Worm (Caenorhabditis elegans): ENCODE data around the gene apn-1.
A peak's percentile ranks its signal among the peaks of the same experiment; 100 is the strongest.

Gene apn-1

DNA sequence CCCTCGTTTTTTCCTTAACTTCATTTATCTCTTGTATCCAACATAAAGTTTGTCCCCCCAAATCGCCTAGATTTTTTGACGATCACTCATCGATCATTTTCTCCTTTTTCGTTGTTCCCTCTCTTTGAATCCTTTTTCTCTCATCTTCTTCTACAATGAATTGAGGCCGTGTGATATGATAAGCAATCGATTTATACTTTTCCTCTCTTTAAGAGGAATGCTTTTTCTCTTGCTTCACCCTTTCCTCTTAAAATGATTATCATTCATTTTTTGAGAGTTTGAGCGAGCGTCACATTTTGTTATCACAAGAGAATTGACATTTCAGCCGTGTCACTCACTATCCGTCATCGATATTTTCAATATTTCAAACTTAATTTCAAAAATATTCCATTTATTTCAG, 30.7 kb downstream of the apn-1 start, which contains the start of gene K02C4.5:
TSS of gene K02C4.5 (plus strand) at position 395 of the 400 bp plus-strand sequence.
- TF ChIP-seq ZK546.5 (tag; optimal IDR thresholded peaks at IDR 0.05) (no peak), nhr-23 (tag; optimal IDR thresholded peaks at IDR 0.05) (peak; percentile 67), ztf-11 (tag; optimal IDR thresholded peaks at IDR 0.05) (no peak), nhr-77 (tag; optimal IDR thresholded peaks at IDR 0.05) (no peak), mml-1 (tag; optimal IDR thresholded peaks at IDR 0.05) (no peak), ama-1 (optimal IDR thresholded peaks at IDR 0.05) (no peak), aly-2 (tag; optimal IDR thresholded peaks at IDR 0.05) (no peak), skn-1 (tag; optimal IDR thresholded peaks at IDR 0.05) (peak; percentile 24), lin-15B (tag; optimal IDR thresholded peaks at IDR 0.05) (no peak), R02D3.7 (tag; optimal IDR thresholded peaks at IDR 0.05) (no peak), eor-1 (tag; optimal IDR thresholded peaks at IDR 0.05) (no peak), lsy-12 (tag; optimal IDR thresholded peaks at IDR 0.05) (no peak), fos-1 (tag; optimal IDR thresholded peaks at IDR 0.05) (no peak), nhr-25 (tag; optimal IDR thresholded peaks at IDR 0.05) (peak; percentile 11), nfya-1 (tag; optimal IDR thresholded peaks at IDR 0.05; ENCODE audit: insufficient read depth) (no peak), lin-39 (tag; optimal IDR thresholded peaks at IDR 0.05) (no peak), elt-2 (tag; optimal IDR thresholded peaks at IDR 0.05) (peak; percentile 83), ceh-28 (tag; optimal IDR thresholded peaks at IDR 0.05) (peak; percentile 64), hmg-11 (tag; optimal IDR thresholded peaks at IDR 0.05) (no peak), ceh-16 (tag; optimal IDR thresholded peaks at IDR 0.05) (no peak), egl-27 (tag; optimal IDR thresholded peaks at IDR 0.05) (no peak), ztf-4 (tag; optimal IDR thresholded peaks at IDR 0.05) (no peak), snpc-4 (tag; optimal IDR thresholded peaks at IDR 0.05) (no peak), pqm-1 (tag; optimal IDR thresholded peaks at IDR 0.05) (peak; percentile 63), daf-12 (tag; optimal IDR thresholded peaks at IDR 0.05) (no peak), elt-3 (tag; optimal IDR thresholded peaks at IDR 0.05) (no peak), sea-2 (GFP tag; optimal IDR thresholded peaks at IDR 0.05) (no peak), unc-39 (tag; optimal IDR thresholded peaks at IDR 0.05) (no peak), unc-62 (GFP tag; optimal IDR thresholded peaks at IDR 0.05) (no peak), tbx-2 (tag; optimal IDR thresholded peaks at IDR 0.05) (no peak), fkh-2 (tag; optimal IDR thresholded peaks at IDR 0.05) (no peak), nhr-237 (tag; optimal IDR thresholded peaks at IDR 0.05) (no peak), nhr-43 (tag; optimal IDR thresholded peaks at IDR 0.05; ENCODE audit: poor library complexity, severe bottlenecking) (no peak), egl-5 (tag; optimal IDR thresholded peaks at IDR 0.05) (no peak), jun-1 (tag; optimal IDR thresholded peaks at IDR 0.05) (peak; percentile 27), fkh-10 (GFP tag; optimal IDR thresholded peaks at IDR 0.05) (no peak), pha-4 (tag; optimal IDR thresholded peaks at IDR 0.05) (peak; percentile 12), zag-1 (tag; optimal IDR thresholded peaks at IDR 0.05) (no peak), nhr-28 (tag; optimal IDR thresholded peaks at IDR 0.05) (no peak), ceh-82 (tag; optimal IDR thresholded peaks at IDR 0.05) (no peak), ceh-9 (tag; optimal IDR thresholded peaks at IDR 0.05) (no peak), nhr-67 (tag; optimal IDR thresholded peaks at IDR 0.05) (no peak), elt-1 (tag; optimal IDR thresholded peaks at IDR 0.05) (no peak), nhr-76 (tag; optimal IDR thresholded peaks at IDR 0.05) (no peak), nhr-11 (tag; optimal IDR thresholded peaks at IDR 0.05) (no peak), mdl-1 (tag; optimal IDR thresholded peaks at IDR 0.05) (no peak), nhr-12 (tag; optimal IDR thresholded peaks at IDR 0.05) (no peak)

DNA sequence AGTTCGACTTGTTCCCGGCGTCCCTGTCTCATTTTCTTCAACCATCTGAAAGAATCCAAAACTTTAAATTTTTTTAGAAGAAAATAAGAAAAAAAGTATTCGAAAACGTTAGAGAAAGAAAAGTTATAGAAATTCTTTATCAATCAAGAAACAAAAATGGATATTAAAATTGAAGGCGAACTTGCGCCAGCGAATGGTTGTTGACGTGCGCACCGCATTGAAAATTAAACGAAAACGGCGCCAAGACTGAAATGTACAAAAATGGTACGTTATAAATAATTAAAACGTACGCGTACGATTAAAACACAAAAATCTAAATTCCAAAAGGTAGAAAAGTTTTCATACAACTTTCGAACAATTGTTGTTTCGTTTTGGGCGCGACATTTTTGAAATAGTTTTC, 39.4 kb downstream of the apn-1 start, which contains the start of gene K02C4.3:
TSS of gene K02C4.3 (minus strand) at position 51 of the 400 bp plus-strand sequence.
- TF ChIP-seq ceh-16 (tag; optimal IDR thresholded peaks at IDR 0.05) (no peak), pqm-1 (tag; optimal IDR thresholded peaks at IDR 0.05) (peak; percentile 36), eor-1 (tag; optimal IDR thresholded peaks at IDR 0.05) (no peak), ceh-28 (tag; optimal IDR thresholded peaks at IDR 0.05) (no peak), jun-1 (tag; optimal IDR thresholded peaks at IDR 0.05) (peak; percentile 23), daf-12 (tag; optimal IDR thresholded peaks at IDR 0.05) (no peak), unc-62 (GFP tag; optimal IDR thresholded peaks at IDR 0.05) (no peak), ceh-9 (tag; optimal IDR thresholded peaks at IDR 0.05) (no peak), mdl-1 (tag; optimal IDR thresholded peaks at IDR 0.05) (no peak), unc-39 (tag; optimal IDR thresholded peaks at IDR 0.05) (no peak), lsy-12 (tag; optimal IDR thresholded peaks at IDR 0.05) (no peak), nhr-43 (tag; optimal IDR thresholded peaks at IDR 0.05; ENCODE audit: poor library complexity, severe bottlenecking) (peak; percentile 21), ztf-11 (tag; optimal IDR thresholded peaks at IDR 0.05) (no peak), elt-3 (tag; optimal IDR thresholded peaks at IDR 0.05) (no peak), R02D3.7 (tag; optimal IDR thresholded peaks at IDR 0.05) (peak; percentile 37), nhr-67 (tag; optimal IDR thresholded peaks at IDR 0.05) (no peak), lin-15B (tag; optimal IDR thresholded peaks at IDR 0.05) (peak; percentile 79), nfya-1 (tag; optimal IDR thresholded peaks at IDR 0.05; ENCODE audit: insufficient read depth) (peak; percentile 74), tbx-2 (tag; optimal IDR thresholded peaks at IDR 0.05) (no peak), snpc-4 (tag; optimal IDR thresholded peaks at IDR 0.05) (peak; percentile 92), hmg-11 (tag; optimal IDR thresholded peaks at IDR 0.05) (peak; percentile 46), zag-1 (tag; optimal IDR thresholded peaks at IDR 0.05) (no peak), elt-2 (tag; optimal IDR thresholded peaks at IDR 0.05) (peak; percentile 43), skn-1 (tag; optimal IDR thresholded peaks at IDR 0.05) (no peak), nhr-23 (tag; optimal IDR thresholded peaks at IDR 0.05) (peak; percentile 80), ama-1 (optimal IDR thresholded peaks at IDR 0.05) (no peak), lin-39 (tag; optimal IDR thresholded peaks at IDR 0.05) (no peak), fkh-10 (GFP tag; optimal IDR thresholded peaks at IDR 0.05) (no peak), pha-4 (tag; optimal IDR thresholded peaks at IDR 0.05) (peak; percentile 86), aly-2 (tag; optimal IDR thresholded peaks at IDR 0.05) (no peak), ztf-4 (tag; optimal IDR thresholded peaks at IDR 0.05) (no peak), nhr-25 (tag; optimal IDR thresholded peaks at IDR 0.05) (peak; percentile 56), nhr-76 (tag; optimal IDR thresholded peaks at IDR 0.05) (no peak), fos-1 (tag; optimal IDR thresholded peaks at IDR 0.05) (no peak), mml-1 (tag; optimal IDR thresholded peaks at IDR 0.05) (no peak), elt-1 (tag; optimal IDR thresholded peaks at IDR 0.05) (no peak), fkh-2 (tag; optimal IDR thresholded peaks at IDR 0.05) (no peak)
